Worm (Caenorhabditis elegans): Measurements from ENCODE around the gene Y48A6C.8.

Y48A6C.8 gene

ce11 chrIII:11113845-11114244 lies 13.6 kb downstream of the Y48A6C.8 start:
- TF ChIP-seq pax-1 (tag; optimal IDR thresholded peaks at IDR 0.05) = no peak
- no peak for TF ChIP-seq hlh-15 (tag; optimal IDR thresholded peaks at IDR 0.05)
- no peak for TF ChIP-seq lim-6 (tag; optimal IDR thresholded peaks at IDR 0.05)
- TF ChIP-seq ceh-24 (tag; optimal IDR thresholded peaks at IDR 0.05) = no peak
- TF ChIP-seq F13H6.1 (tag; optimal IDR thresholded peaks at IDR 0.05) = no peak
- no peak for TF ChIP-seq npax-4 (tag; optimal IDR thresholded peaks at IDR 0.05)
- TF ChIP-seq ahr-1 (tag; optimal IDR thresholded peaks at IDR 0.05) = no peak
- no peak for TF ChIP-seq Y22D7AL.16 (tag; optimal IDR thresholded peaks at IDR 0.05)

DNA sequence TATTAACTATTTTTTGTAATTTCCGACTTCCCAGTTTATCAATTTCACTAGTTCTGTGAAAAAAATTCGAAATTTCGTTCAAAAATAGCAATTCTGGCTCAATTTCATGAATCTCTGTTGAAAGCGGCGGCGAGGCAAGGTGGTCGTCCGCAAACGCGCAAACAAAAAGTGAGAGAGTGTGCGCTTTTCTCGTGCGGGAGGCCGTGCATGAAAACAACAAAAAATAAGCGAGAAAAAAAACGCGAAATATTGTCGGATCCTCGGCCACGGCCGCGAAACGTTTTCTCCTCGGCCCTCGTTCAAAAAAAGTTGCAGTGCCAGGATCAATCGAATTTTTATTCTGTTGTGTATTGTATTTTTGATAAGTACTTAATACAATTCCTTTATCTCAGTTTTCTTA lies 14.7 kb downstream of the Y48A6C.8 start:
- TF ChIP-seq tbx-2 (tag; optimal IDR thresholded peaks at IDR 0.05) = peak; percentile 42
- TF ChIP-seq ets-4 (tag; optimal IDR thresholded peaks at IDR 0.05) = peak; percentile 54
- peak; percentile 41 for TF ChIP-seq C08G9.2 (tag; optimal IDR thresholded peaks at IDR 0.05)
- no peak for TF ChIP-seq pat-9 (tag; optimal IDR thresholded peaks at IDR 0.05)
- TF ChIP-seq pros-1 (tag; optimal IDR thresholded peaks at IDR 0.05) = no peak
- TF ChIP-seq ceh-31 (tag; optimal IDR thresholded peaks at IDR 0.05) = peak; percentile 61
- TF ChIP-seq ceh-34 (tag; optimal IDR thresholded peaks at IDR 0.05) = no peak

- TF ChIP-seq nhr-11 (tag; optimal IDR thresholded peaks at IDR 0.05) (no peak), ceh-45 (GFP tag; IDR thresholded peaks at IDR 0.05) (no peak), nhr-232 (tag; optimal IDR thresholded peaks at IDR 0.05) (no peak), dve-1 (tag; optimal IDR thresholded peaks at IDR 0.05) (no peak), nfya-1 (tag; optimal IDR thresholded peaks at IDR 0.05) (peak; percentile 17), ceh-19 (GFP tag; optimal IDR thresholded peaks at IDR 0.05) (no peak), ceh-31 (tag; optimal IDR thresholded peaks at IDR 0.05) (peak; percentile 74), pat-9 (tag; optimal IDR thresholded peaks at IDR 0.05) (no peak), T23F11.4 (GFP tag; optimal IDR thresholded peaks at IDR 0.05) (no peak), ztf-16 (tag; optimal IDR thresholded peaks at IDR 0.05) (peak; percentile 10), elt-4 (tag; optimal IDR thresholded peaks at IDR 0.05) (no peak), dmd-4 (tag; optimal IDR thresholded peaks at IDR 0.05; ENCODE audit: borderline replicate concordance) (no peak), hlh-15 (tag; optimal IDR thresholded peaks at IDR 0.05) (no peak), hlh-6 (tag; optimal IDR thresholded peaks at IDR 0.05) (no peak), ref-2 (tag; optimal IDR thresholded peaks at IDR 0.05) (peak; percentile 21), pros-1 (tag; optimal IDR thresholded peaks at IDR 0.05) (no peak), che-1 (tag; optimal IDR thresholded peaks at IDR 0.05) (peak; percentile 10), zip-5 (tag; optimal IDR thresholded peaks at IDR 0.05) (no peak), tbx-7 (tag; optimal IDR thresholded peaks at IDR 0.05) (no peak), elt-2 (tag; optimal IDR thresholded peaks at IDR 0.05) (no peak), unc-86 (tag; optimal IDR thresholded peaks at IDR 0.05) (peak; percentile 13), unc-55 (GFP tag; optimal IDR thresholded peaks at IDR 0.05) (no peak), C08G9.2 (tag; optimal IDR thresholded peaks at IDR 0.05) (peak; percentile 6), hlh-8 (tag; optimal IDR thresholded peaks at IDR 0.05) (no peak), tbx-2 (tag; optimal IDR thresholded peaks at IDR 0.05) (peak; percentile 5), K09A11.1 (tag; optimal IDR thresholded peaks at IDR 0.05; ENCODE audit: insufficient read depth) (no peak), ceh-14 (tag; optimal IDR thresholded peaks at IDR 0.05) (no peak), odd-2 (tag; optimal IDR thresholded peaks at IDR 0.05) (no peak), unc-42 (tag; optimal IDR thresholded peaks at IDR 0.05) (peak; percentile 1), F13H6.1 (tag; optimal IDR thresholded peaks at IDR 0.05) (no peak), fax-1 (tag; optimal IDR thresholded peaks at IDR 0.05) (no peak), ceh-18 (tag; optimal IDR thresholded peaks at IDR 0.05) (no peak), hlh-30 (tag; optimal IDR thresholded peaks at IDR 0.05; ENCODE audit: insufficient read depth) (no peak), ets-4 (tag; optimal IDR thresholded peaks at IDR 0.05) (no peak), pha-2 (tag; optimal IDR thresholded peaks at IDR 0.05) (peak; percentile 15), ceh-48 (tag; optimal IDR thresholded peaks at IDR 0.05) (peak; percentile 21), K02D7.2 (tag; optimal IDR thresholded peaks at IDR 0.05) (no peak), sox-2 (GFP tag; IDR thresholded peaks at IDR 0.05) (no peak), syd-9 (tag; optimal IDR thresholded peaks at IDR 0.05) (no peak), pqm-1 (tag; optimal IDR thresholded peaks at IDR 0.05) (no peak), fkh-10 (GFP tag; optimal IDR thresholded peaks at IDR 0.05) (no peak), sdc-2 (tag; optimal IDR thresholded peaks at IDR 0.05) (no peak)
Measured at ce11 chrIII:11110756-11111155, 16.7 kb downstream of the Y48A6C.8 start.
